Fruit fly (Drosophila melanogaster): ENCODE data around the gene Wdr81.

Gene Wdr81

DNA sequence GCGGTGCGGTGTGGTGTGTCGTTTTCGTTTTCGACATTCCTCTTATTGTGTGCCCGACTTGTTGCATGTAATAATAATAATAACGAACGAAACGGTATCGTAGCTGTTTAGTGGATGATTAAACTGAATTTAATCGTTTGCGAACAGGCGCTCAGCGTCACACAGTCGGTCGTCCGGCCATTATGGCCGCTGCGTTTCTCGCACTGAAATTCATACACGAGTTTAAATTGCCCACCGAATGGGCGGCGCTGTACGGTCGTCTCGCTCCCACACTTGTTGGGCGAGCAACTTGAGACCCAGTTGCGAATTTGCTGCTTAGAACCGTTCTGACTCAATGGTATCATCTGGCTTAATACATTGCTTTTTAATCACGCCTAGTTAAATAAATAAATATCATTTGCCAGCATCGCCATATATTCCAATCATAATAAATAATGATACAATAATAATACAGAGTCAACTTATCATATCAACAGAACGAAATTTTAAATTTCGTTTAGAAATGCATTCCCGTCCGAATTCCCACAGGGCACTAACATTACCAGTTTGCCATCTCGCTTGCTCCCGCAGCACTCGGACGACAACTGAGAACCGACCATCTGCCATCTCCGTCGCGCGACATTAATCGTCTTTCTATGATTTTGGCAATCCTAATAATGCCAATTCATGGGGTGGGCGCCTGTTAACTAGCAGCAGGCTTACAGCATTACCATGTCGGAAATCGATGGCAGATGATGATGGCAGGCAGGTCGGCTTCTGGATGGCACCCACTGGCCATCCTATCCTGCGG, 9.7 kb downstream of the Wdr81 start (continued):
- TF ChIP-seq ap (GFP tag; IDR thresholded peaks at IDR 0.05) (no peak), schlank (tag; optimal IDR thresholded peaks at IDR 0.05) (peak; percentile 89), CG1024 (GFP tag; IDR thresholded peaks at IDR 0.05) (no peak), p53 (GFP tag; optimal IDR thresholded peaks at IDR 0.05) (no peak), Nf-YB (GFP tag; optimal IDR thresholded peaks at IDR 0.05) (no peak), YL-1 (GFP tag; optimal IDR thresholded peaks at IDR 0.05) (peak; percentile 77), CG7745 (tag; optimal IDR thresholded peaks at IDR 0.05) (no peak), Aef1 (GFP tag; IDR thresholded peaks at IDR 0.05) (no peak), NfI (GFP tag; optimal IDR thresholded peaks at IDR 0.05) (peak; percentile 95), CG7987 (GFP tag; optimal IDR thresholded peaks at IDR 0.05) (peak; percentile 30), nmo (GFP tag; optimal IDR thresholded peaks at IDR 0.05) (peak; percentile 93), slou (GFP tag; optimal IDR thresholded peaks at IDR 0.05) (peak; percentile 85), amos (GFP tag; IDR thresholded peaks at IDR 0.05; ENCODE audit: partially characterized antibody) (no peak), az2 (GFP tag; optimal IDR thresholded peaks at IDR 0.05) (peak; percentile 88), CG12104 (GFP tag; optimal IDR thresholded peaks at IDR 0.05) (peak; percentile 68), CG31441 (GFP tag; IDR thresholded peaks at IDR 0.05) (no peak), Dfd (GFP tag; optimal IDR thresholded peaks at IDR 0.05) (no peak), Ptx1 (GFP tag; IDR thresholded peaks at IDR 0.05) (no peak), CG32772 (GFP tag; IDR thresholded peaks at IDR 0.05) (no peak), zen (tag; optimal IDR thresholded peaks at IDR 0.05) (peak; percentile 92), CG10462 (GFP tag; optimal IDR thresholded peaks at IDR 0.05) (peak; percentile 38), CG11695 (GFP tag; IDR thresholded peaks at IDR 0.05) (no peak), CG14965 (GFP tag; optimal IDR thresholded peaks at IDR 0.05; ENCODE audit: borderline replicate concordance) (no peak), pan (optimal IDR thresholded peaks at IDR 0.05) (no peak), pan (GFP tag; optimal IDR thresholded peaks at IDR 0.05 in 1 of 2, IDR thresholded peaks at IDR 0.05 in 1 of 2) (no peak), CG32532 (GFP tag; IDR thresholded peaks at IDR 0.05) (no peak), sug (tag; optimal IDR thresholded peaks at IDR 0.05) (peak; percentile 45), CG30020 (tag; optimal IDR thresholded peaks at IDR 0.05) (peak; percentile 74), CG8924 (tag; optimal IDR thresholded peaks at IDR 0.05) (peak; percentile 93), phol (tag; optimal IDR thresholded peaks at IDR 0.05) (peak; percentile 91), CG33213 (GFP tag; optimal IDR thresholded peaks at IDR 0.05) (no peak), Fer2 (tag; optimal IDR thresholded peaks at IDR 0.05) (peak; percentile 92), Optix (GFP tag; IDR thresholded peaks at IDR 0.05) (no peak), ssp (GFP tag; IDR thresholded peaks at IDR 0.05) (no peak), ewg (GFP tag; optimal IDR thresholded peaks at IDR 0.05) (peak; percentile 80), oc (tag; optimal IDR thresholded peaks at IDR 0.05) (no peak), CG2875 (GFP tag; optimal IDR thresholded peaks at IDR 0.05) (peak; percentile 67), crol (GFP tag; IDR thresholded peaks at IDR 0.05) (no peak), peb (GFP tag; IDR thresholded peaks at IDR 0.05) (no peak), CG9727 (GFP tag; optimal IDR thresholded peaks at IDR 0.05) (peak; percentile 92), CG11456 (GFP tag; IDR thresholded peaks at IDR 0.05) (no peak), Xrp1 (GFP tag; IDR thresholded peaks at IDR 0.05) (no peak), ase (GFP tag; IDR thresholded peaks at IDR 0.05) (no peak), Mad (GFP tag; optimal IDR thresholded peaks at IDR 0.05) (peak; percentile 81), CG12219 (GFP tag; optimal IDR thresholded peaks at IDR 0.05) (peak; percentile 91), CG1792 (GFP tag; optimal IDR thresholded peaks at IDR 0.05) (peak; percentile 30), CG1832 (GFP tag; optimal IDR thresholded peaks at IDR 0.05) (peak; percentile 91), Sox100B (GFP tag; optimal IDR thresholded peaks at IDR 0.05) (peak; percentile 92)
